Worm (Caenorhabditis elegans): ENCODE data around the gene bca-2.
A peak's percentile ranks its signal among the peaks of the same experiment; 100 is the strongest.

The bca-2 gene

ce11 chrIV:17093701-17094100 is 6.3 kb downstream of the bca-2 start, which contains the start of gene Y116A8C.29:
Gene Y116A8C.29, plus strand, starts transcription at chrIV:17094028.
- TF ChIP-seq nhr-237 (tag; optimal IDR thresholded peaks at IDR 0.05) (no peak), ztf-11 (tag; optimal IDR thresholded peaks at IDR 0.05) (no peak), mls-2 (tag; optimal IDR thresholded peaks at IDR 0.05) (no peak), drap-1 (GFP tag; optimal IDR thresholded peaks at IDR 0.05) (no peak), nhr-2 (tag; optimal IDR thresholded peaks at IDR 0.05) (no peak), tbx-8 (GFP tag; optimal IDR thresholded peaks at IDR 0.05) (no peak), nhr-12 (tag; optimal IDR thresholded peaks at IDR 0.05) (no peak), flh-1 (GFP tag; optimal IDR thresholded peaks at IDR 0.05) (no peak), mab-5 (tag; optimal IDR thresholded peaks at IDR 0.05) (no peak), elt-1 (tag; optimal IDR thresholded peaks at IDR 0.05; ENCODE audit: borderline replicate concordance, insufficient read depth) (no peak), ceh-43 (GFP tag; optimal IDR thresholded peaks at IDR 0.05) (no peak), pha-4 (tag; optimal IDR thresholded peaks at IDR 0.05) (no peak), bed-3 (GFP tag; optimal IDR thresholded peaks at IDR 0.05) (no peak), sptf-1 (tag; optimal IDR thresholded peaks at IDR 0.05) (no peak), unc-62 (GFP tag; optimal IDR thresholded peaks at IDR 0.05) (no peak)

DNA sequence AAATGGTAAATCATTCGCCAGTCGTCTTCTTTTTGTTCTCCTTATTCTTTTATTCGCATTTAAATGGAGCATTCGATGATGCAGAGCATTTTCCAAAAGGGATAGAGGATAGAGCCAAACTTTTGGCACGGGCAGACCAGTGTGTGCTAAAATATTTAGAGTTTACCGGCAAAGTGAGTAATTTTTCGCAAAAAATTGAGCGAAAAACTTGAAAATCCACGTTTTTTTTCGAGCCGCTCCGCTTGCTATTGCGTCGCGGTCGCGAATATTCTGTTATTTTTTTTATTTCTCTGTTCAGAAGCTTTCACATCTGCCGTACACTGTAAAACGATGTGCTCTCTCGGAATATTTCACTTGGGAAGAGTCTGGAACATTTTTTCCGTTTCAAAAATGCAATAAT is 11.2 kb downstream of the bca-2 start, which contains the start of gene Y116A8C.43:
TSS of gene Y116A8C.43 (plus strand) at position 3 of the 400 bp plus-strand sequence.
- TF ChIP-seq pha-4 (tag; optimal IDR thresholded peaks at IDR 0.05) (no peak), sem-2 (GFP tag; optimal IDR thresholded peaks at IDR 0.05) (no peak), cnd-1 (tag; optimal IDR thresholded peaks at IDR 0.05) (no peak), mls-2 (tag; optimal IDR thresholded peaks at IDR 0.05) (no peak), M03D4.4 (tag; optimal IDR thresholded peaks at IDR 0.05) (no peak), unc-62 (GFP tag; optimal IDR thresholded peaks at IDR 0.05) (no peak), nhr-2 (tag; optimal IDR thresholded peaks at IDR 0.05) (no peak), lin-32 (GFP tag; optimal IDR thresholded peaks at IDR 0.05) (no peak), sptf-1 (tag; optimal IDR thresholded peaks at IDR 0.05) (no peak), zip-8 (tag; optimal IDR thresholded peaks at IDR 0.05) (no peak), mab-5 (tag; optimal IDR thresholded peaks at IDR 0.05) (no peak), drap-1 (GFP tag; optimal IDR thresholded peaks at IDR 0.05) (no peak), ham-2 (GFP tag; optimal IDR thresholded peaks at IDR 0.05) (no peak)

DNA sequence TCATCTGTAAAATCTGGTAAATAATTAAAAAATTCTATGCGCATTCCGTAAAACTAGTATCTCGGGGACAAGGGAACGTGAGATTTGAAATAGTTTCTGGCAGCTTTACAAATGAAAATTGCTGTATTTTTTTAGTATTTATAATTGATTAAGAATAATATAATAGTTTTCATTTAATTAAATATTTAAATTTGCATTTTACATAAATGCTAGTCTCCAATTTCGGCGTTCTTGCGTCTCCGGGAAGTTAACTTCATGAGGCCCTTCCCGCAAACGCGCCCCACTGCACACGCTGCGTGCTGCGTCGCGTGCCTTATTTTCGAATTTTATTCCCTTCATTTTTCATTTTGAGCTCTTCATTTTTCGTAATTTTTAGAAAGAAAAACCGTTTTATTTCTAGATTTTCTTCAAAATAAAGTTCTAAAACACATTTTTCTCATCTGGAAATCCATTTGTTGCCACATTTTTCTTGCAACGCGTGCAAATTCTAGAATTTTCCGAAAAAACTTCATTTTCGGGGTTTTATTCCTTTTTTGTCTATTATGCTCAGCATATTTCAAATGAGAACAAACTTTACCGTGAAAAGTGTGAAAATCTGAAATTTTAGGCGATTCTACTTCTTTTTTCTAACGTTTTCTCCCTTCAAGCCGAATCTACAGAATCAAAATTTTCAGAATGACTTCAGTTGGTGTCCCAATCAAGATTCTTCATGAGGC is 12.5 kb downstream of the bca-2 start, which contains the start of the genes snx-13 and snr-1:
TSS of gene snx-13 (minus strand) at position 55 of the 716 bp plus-strand sequence.
TSS of gene snr-1 (plus strand) at position 666 of the 716 bp plus-strand sequence.
- no peak for TF ChIP-seq zip-8 (tag; optimal IDR thresholded peaks at IDR 0.05)
- peak; percentile 84 for TF ChIP-seq lin-32 (GFP tag; optimal IDR thresholded peaks at IDR 0.05)
- no peak for TF ChIP-seq unc-62 (GFP tag; optimal IDR thresholded peaks at IDR 0.05)
- TF ChIP-seq lin-13 (tag; optimal IDR thresholded peaks at IDR 0.05) = peak; percentile 66
- peak; percentile 58 for TF ChIP-seq ham-2 (GFP tag; optimal IDR thresholded peaks at IDR 0.05)
- peak; percentile 58 for TF ChIP-seq nhr-237 (tag; optimal IDR thresholded peaks at IDR 0.05)
- TF ChIP-seq ces-1 (GFP tag; optimal IDR thresholded peaks at IDR 0.05) = peak; percentile 71
- peak; percentile 33 for TF ChIP-seq flh-1 (GFP tag; optimal IDR thresholded peaks at IDR 0.05)
- TF ChIP-seq ceh-39 (tag; optimal IDR thresholded peaks at IDR 0.05) = peak; percentile 58
- no peak for TF ChIP-seq snpc-4 (tag; optimal IDR thresholded peaks at IDR 0.05)
- peak; percentile 72 for TF ChIP-seq lsy-2 (tag; optimal IDR thresholded peaks at IDR 0.05)
- TF ChIP-seq sem-2 (GFP tag; optimal IDR thresholded peaks at IDR 0.05) = peak; percentile 80
- peak; percentile 90 for TF ChIP-seq ceh-83 (GFP tag; optimal IDR thresholded peaks at IDR 0.05)
- no peak for TF ChIP-seq nhr-28 (tag; optimal IDR thresholded peaks at IDR 0.05)
- peak; percentile 98 for TF ChIP-seq sptf-1 (tag; optimal IDR thresholded peaks at IDR 0.05)
- peak; percentile 88 for TF ChIP-seq M03D4.4 (tag; optimal IDR thresholded peaks at IDR 0.05)
- peak; percentile 92 for TF ChIP-seq cnd-1 (tag; optimal IDR thresholded peaks at IDR 0.05)
- no peak for TF ChIP-seq elt-3 (tag; optimal IDR thresholded peaks at IDR 0.05)
- TF ChIP-seq mls-2 (tag; optimal IDR thresholded peaks at IDR 0.05) = peak; percentile 86
- TF ChIP-seq drap-1 (GFP tag; optimal IDR thresholded peaks at IDR 0.05) = peak; percentile 87
- TF ChIP-seq ceh-43 (GFP tag; optimal IDR thresholded peaks at IDR 0.05) = peak; percentile 82
- peak; percentile 51 for TF ChIP-seq unc-120 (tag; optimal IDR thresholded peaks at IDR 0.05; ENCODE audit: poor library complexity, severe bottlenecking)
- no peak for TF ChIP-seq hlh-1 (tag; optimal IDR thresholded peaks at IDR 0.05)
- TF ChIP-seq bed-3 (GFP tag; optimal IDR thresholded peaks at IDR 0.05) = peak; percentile 82
- TF ChIP-seq nhr-2 (tag; optimal IDR thresholded peaks at IDR 0.05) = no peak
- TF ChIP-seq pha-4 (tag; optimal IDR thresholded peaks at IDR 0.05) = peak; percentile 50
- TF ChIP-seq mep-1 (tag; optimal IDR thresholded peaks at IDR 0.05) = peak; percentile 77
- TF ChIP-seq tbx-8 (GFP tag; optimal IDR thresholded peaks at IDR 0.05) = peak; percentile 90
